Worm (Caenorhabditis elegans) whole organism, L1 larva: Measurements from ENCODE around the gene F46B6.13.

Source experiments
- C04F5.9 ChIP-seq: sonication (generic microtip); optimal IDR thresholded peaks from 2 replicates; lab custom pipeline; 2016; ENCODE audit warnings: missing genetic modification characterization, missing compliant biosample characterization
- F16B12.6 ChIP-seq: fragments of 150-350 bp; optimal IDR thresholded peaks from 2 replicates; lab custom pipeline; 2014; ENCODE audit warnings: missing biosample characterization, missing genetic modification characterization
- Y116A8C.19 ChIP-seq: sonication (generic microtip); optimal IDR thresholded peaks from 2 replicates; lab custom pipeline; 2016; ENCODE audit warnings: missing compliant biosample characterization, missing genetic modification characterization, borderline replicate concordance
- alr-1 ChIP-seq: fragments of 200-800 bp; sonication (Bioruptor generic); optimal IDR thresholded peaks from 2 replicates; lab custom pipeline; 2018; ENCODE audit warnings: borderline replicate concordance, mild to moderate bottlenecking, missing genetic modification characterization, missing compliant biosample characterization
- aly-2 ChIP-seq: fragments of 150-350 bp; optimal IDR thresholded peaks from 2 replicates; lab custom pipeline; 2014; ENCODE audit warnings: missing biosample characterization, missing genetic modification characterization
- ceh-63 ChIP-seq: fragments of 200-800 bp; sonication (Bioruptor generic); optimal IDR thresholded peaks from 2 replicates; lab custom pipeline; 2018; ENCODE audit warnings: mild to moderate bottlenecking, missing genetic modification characterization, missing compliant biosample characterization
- ceh-82 ChIP-seq, 3 experiments: fragments of 150-350 bp in 1 of 3; sonication (generic microtip) in 2 of 3; optimal IDR thresholded peaks; 2 replicates each; lab custom pipeline; 2014 to 2017; ENCODE audit warnings: missing biosample characterization in 3 of 3, missing genetic modification characterization in 3 of 3
- ces-1 ChIP-seq: fragments of 150-350 bp; optimal IDR thresholded peaks from 2 replicates; lab custom pipeline; 2014; ENCODE audit warnings: missing biosample characterization, missing genetic modification reagents, missing genetic modification characterization
- efl-3 ChIP-seq: fragments of 200-800 bp; sonication (Bioruptor generic); optimal IDR thresholded peaks from 2 replicates; lab custom pipeline; 2018; ENCODE audit warnings: mild to moderate bottlenecking, missing genetic modification characterization, missing compliant biosample characterization
- egl-13 ChIP-seq: sonication (generic microtip); optimal IDR thresholded peaks from 2 replicates; lab custom pipeline; 2016; ENCODE audit warnings: missing genotype, missing genetic modification reagents, missing genetic modification characterization, missing compliant biosample characterization
- elt-2 ChIP-seq: sonication (generic microtip); optimal IDR thresholded peaks from 2 replicates; lab custom pipeline; 2016; ENCODE audit warnings: missing genetic modification characterization, mild to moderate bottlenecking, inconsistent platforms, missing compliant biosample characterization, missing genetic modification reagents
- fkh-8 ChIP-seq: sonication (generic microtip); optimal IDR thresholded peaks from 2 replicates; lab custom pipeline; 2016; ENCODE audit warnings: mild to moderate bottlenecking, missing genetic modification characterization, missing compliant biosample characterization
- hlh-4 ChIP-seq: sonication (generic microtip); optimal IDR thresholded peaks from 2 replicates; lab custom pipeline; 2016; ENCODE audit warnings: mild to moderate bottlenecking, missing genetic modification characterization, missing compliant biosample characterization
- jun-1 ChIP-seq: fragments of 150-350 bp; optimal IDR thresholded peaks from 2 replicates; lab custom pipeline; 2014; ENCODE audit warnings: missing biosample characterization, missing genetic modification reagents, missing genetic modification characterization
- lin-14 ChIP-seq: fragments of 200-800 bp; sonication (Bioruptor generic); optimal IDR thresholded peaks from 2 replicates; lab custom pipeline; 2018; ENCODE audit warnings: mild to moderate bottlenecking, missing genetic modification characterization, moderate library complexity, missing compliant biosample characterization
- lin-15B ChIP-seq: fragments of 150-350 bp; sonication (generic microtip); optimal IDR thresholded peaks from 3 replicates; lab custom pipeline; 2014; ENCODE audit warnings: missing biosample characterization, missing genetic modification characterization
- lin-39 ChIP-seq: fragments of 150-350 bp; optimal IDR thresholded peaks from 2 replicates; lab custom pipeline; 2014; ENCODE audit warnings: missing biosample characterization, missing genetic modification reagents, missing genetic modification characterization
- mef-2 ChIP-seq: fragments of 150-350 bp; optimal IDR thresholded peaks from 2 replicates; lab custom pipeline; 2014; ENCODE audit warnings: missing biosample characterization, missing genetic modification characterization
- mep-1 ChIP-seq: fragments of 150-350 bp; optimal IDR thresholded peaks from 2 replicates; lab custom pipeline; 2014; ENCODE audit warnings: missing biosample characterization, missing genetic modification characterization
- nhr-11 ChIP-seq: fragments of 150-350 bp; optimal IDR thresholded peaks from 2 replicates; lab custom pipeline; 2014; ENCODE audit warnings: missing biosample characterization, missing genetic modification characterization
- nhr-19 ChIP-seq: fragments of 200-800 bp; sonication (Bioruptor generic); conservative IDR thresholded peaks from 2 replicates; pipeline ENCODE4 v1.3.6; 2022; ENCODE audit warnings: missing genetic modification characterization, missing compliant biosample characterization
- nhr-237 ChIP-seq: fragments of 150-350 bp; optimal IDR thresholded peaks from 2 replicates; lab custom pipeline; 2014; ENCODE audit warnings: missing biosample characterization, missing genetic modification characterization
- nhr-47 ChIP-seq: sonication (generic microtip); optimal IDR thresholded peaks from 2 replicates; lab custom pipeline; 2016; ENCODE audit warnings: mild to moderate bottlenecking, missing genetic modification characterization, moderate library complexity, missing compliant biosample characterization
- nhr-76 ChIP-seq: sonication (generic microtip); optimal IDR thresholded peaks from 2 replicates; lab custom pipeline; 2017; ENCODE audit warnings: missing biosample characterization, missing genetic modification characterization
- nhr-77 ChIP-seq: fragments of 150-350 bp; optimal IDR thresholded peaks from 2 replicates; lab custom pipeline; 2014; ENCODE audit warnings: missing biosample characterization, missing genetic modification characterization
- nhr-85 ChIP-seq: sonication (generic microtip); peaks from one replicate; lab custom pipeline; 2016; ENCODE audit warnings: missing genetic modification characterization, inconsistent platforms, missing compliant biosample characterization
- nhr-90 ChIP-seq: sonication (generic microtip); optimal IDR thresholded peaks from 2 replicates; lab custom pipeline; 2016; ENCODE audit warnings: mild to moderate bottlenecking, missing genetic modification characterization, missing compliant biosample characterization; ENCODE audit not compliant: poor library complexity
- pqm-1 ChIP-seq: sonication (generic microtip); optimal IDR thresholded peaks from 3 replicates; lab custom pipeline; 2017; ENCODE audit warnings: missing biosample characterization, missing genetic modification characterization
- rnt-1 ChIP-seq: sonication (generic microtip); optimal IDR thresholded peaks from 2 replicates; lab custom pipeline; 2016; ENCODE audit warnings: mild to moderate bottlenecking, missing genetic modification characterization, moderate library complexity, missing compliant biosample characterization
- snpc-4 ChIP-seq: fragments of 150-350 bp; optimal IDR thresholded peaks from 2 replicates; lab custom pipeline; 2014; ENCODE audit warnings: missing biosample characterization, missing genetic modification characterization
- snu-23 ChIP-seq: sonication (generic microtip); optimal IDR thresholded peaks from 2 replicates; lab custom pipeline; 2016; ENCODE audit warnings: missing genetic modification characterization, missing compliant biosample characterization
- swsn-7 ChIP-seq: sonication (generic microtip); optimal IDR thresholded peaks from 2 replicates; lab custom pipeline; 2016; ENCODE audit warnings: missing genetic modification characterization, missing compliant biosample characterization
- tbx-2 ChIP-seq: sonication (generic microtip); optimal IDR thresholded peaks from 2 replicates; lab custom pipeline; 2016; ENCODE audit warnings: missing genetic modification characterization, missing compliant biosample characterization
- unc-30 ChIP-seq: sonication (generic microtip); optimal IDR thresholded peaks from 2 replicates; lab custom pipeline; 2017; ENCODE audit warnings: missing biosample characterization, missing genetic modification characterization
- unc-62 ChIP-seq: fragments of 150-350 bp; optimal IDR thresholded peaks from 2 replicates; lab custom pipeline; 2014; ENCODE audit warnings: missing biosample characterization, missing genetic modification reagents, missing genetic modification characterization
- zag-1 ChIP-seq: fragments of 150-350 bp; optimal IDR thresholded peaks from 2 replicates; lab custom pipeline; 2014; ENCODE audit warnings: missing biosample characterization, missing genetic modification characterization
- zip-4 ChIP-seq: fragments of 200-800 bp; sonication (Bioruptor generic); optimal IDR thresholded peaks from 2 replicates; lab custom pipeline; 2018; ENCODE audit warnings: mild to moderate bottlenecking, missing genetic modification characterization, moderate library complexity, missing compliant biosample characterization

F46B6.13 gene

DNA sequence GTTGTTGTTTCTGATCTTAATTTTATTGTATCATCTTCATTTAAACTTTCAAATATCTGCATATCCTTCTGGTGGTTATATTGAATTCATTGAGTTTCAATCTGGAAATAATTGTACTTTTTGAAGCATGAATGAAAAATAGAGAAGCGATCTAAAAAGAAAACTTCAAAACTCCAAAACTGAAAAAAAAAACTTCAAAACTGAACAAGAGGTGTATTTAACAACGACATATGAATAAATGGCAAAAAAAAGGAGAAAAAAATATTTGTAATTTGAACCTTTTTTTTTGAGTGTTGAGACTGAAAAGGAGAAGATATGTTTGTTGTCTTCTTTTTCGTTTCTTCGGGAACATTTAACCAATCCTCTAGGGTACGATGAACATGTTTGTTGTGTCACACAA lies 41.1 kb downstream of the F46B6.13 start, which contains the start of gene F58E6.11:
TSS of gene F58E6.11 (minus strand) at position 101 of the 400 bp plus-strand sequence.
- TF ChIP-seq F16B12.6 (tag; lab: Kevin White, UChicago) (no peak), nhr-77 (tag; lab: Kevin White, UChicago) (no peak)

DNA sequence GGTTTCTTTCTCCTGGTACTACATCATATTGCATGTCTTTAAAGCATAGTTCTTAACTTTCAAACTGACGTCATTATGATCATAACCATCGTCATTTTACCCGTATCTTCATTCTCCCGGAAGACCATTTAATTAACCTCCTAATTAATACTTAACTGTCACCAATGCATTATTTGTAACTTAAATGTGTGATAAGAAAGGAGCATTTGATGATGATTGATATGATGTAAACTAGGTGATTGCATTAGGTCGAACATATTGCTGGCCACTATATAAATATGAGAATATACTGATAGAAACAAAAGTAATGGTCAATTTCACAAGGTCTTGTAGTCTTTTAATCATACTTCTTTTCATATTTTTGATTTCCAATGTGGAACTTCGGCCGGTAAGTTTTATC lies 42.7 kb downstream of the F46B6.13 start, which contains the start of gene hrg-3:
TSS of gene hrg-3 (plus strand) at position 227 of the 400 bp plus-strand sequence.
- TF ChIP-seq pqm-1 (tag; lab: Kevin White, UChicago), result peak; percentile 2
- TF ChIP-seq elt-2 (tag; lab: Kevin White, UChicago), result peak; percentile 87
- TF ChIP-seq mef-2 (tag; lab: Kevin White, UChicago), result no peak

DNA sequence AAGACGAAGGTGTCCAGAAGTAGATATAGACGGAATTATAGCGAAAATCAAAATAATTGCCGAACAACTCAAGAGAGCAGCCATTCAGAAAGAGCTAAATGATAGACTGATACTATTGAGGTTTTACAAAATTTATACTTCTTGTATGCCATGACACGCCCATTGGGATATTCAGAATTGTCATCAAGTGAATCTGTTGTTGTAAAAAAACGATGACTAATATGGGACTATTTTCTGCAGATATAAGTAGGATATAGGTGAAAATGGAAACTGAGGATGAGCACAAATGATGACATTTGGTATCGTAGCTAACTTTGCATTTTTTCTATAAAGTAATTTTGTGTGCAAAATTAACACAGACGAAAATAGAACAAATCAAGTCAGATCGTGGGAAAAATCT lies 43.3 kb downstream of the F46B6.13 start, which contains the start of gene F58E6.8:
TSS of gene F58E6.8 (minus strand) at position 101 of the 400 bp plus-strand sequence.
- TF ChIP-seq efl-3 (GFP tag; lab: Kevin White, UChicago), result no peak
- TF ChIP-seq nhr-19, result no peak
- TF ChIP-seq mep-1 (tag; lab: Kevin White, UChicago), result no peak
- no peak for TF ChIP-seq aly-2 (tag; lab: Kevin White, UChicago)
- TF ChIP-seq lin-15B (tag; lab: Kevin White, UChicago), result no peak
- TF ChIP-seq lin-14, result no peak
- TF ChIP-seq rnt-1, result no peak
- TF ChIP-seq nhr-237, result no peak
- TF ChIP-seq tbx-2 (tag; lab: Kevin White, UChicago), result no peak
- no peak for TF ChIP-seq fkh-8 (tag; lab: Kevin White, UChicago)
- TF ChIP-seq alr-1 (tag; lab: Kevin White, UChicago), result no peak
- TF ChIP-seq nhr-76 (tag; lab: Kevin White, UChicago), result no peak
- no peak for TF ChIP-seq zip-4 (GFP tag; lab: Kevin White, UChicago)
- no peak for TF ChIP-seq lin-39 (tag; lab: Kevin White, UChicago)
- no peak for TF ChIP-seq snu-23
- no peak for TF ChIP-seq swsn-7 (tag; lab: Kevin White, UChicago)
- TF ChIP-seq ceh-63 (GFP tag; lab: Kevin White, UChicago), result no peak
- no peak for TF ChIP-seq ces-1 (GFP tag; lab: Kevin White, UChicago)
- no peak for TF ChIP-seq zag-1
- TF ChIP-seq nhr-90 (tag; lab: Kevin White, UChicago), result no peak

DNA sequence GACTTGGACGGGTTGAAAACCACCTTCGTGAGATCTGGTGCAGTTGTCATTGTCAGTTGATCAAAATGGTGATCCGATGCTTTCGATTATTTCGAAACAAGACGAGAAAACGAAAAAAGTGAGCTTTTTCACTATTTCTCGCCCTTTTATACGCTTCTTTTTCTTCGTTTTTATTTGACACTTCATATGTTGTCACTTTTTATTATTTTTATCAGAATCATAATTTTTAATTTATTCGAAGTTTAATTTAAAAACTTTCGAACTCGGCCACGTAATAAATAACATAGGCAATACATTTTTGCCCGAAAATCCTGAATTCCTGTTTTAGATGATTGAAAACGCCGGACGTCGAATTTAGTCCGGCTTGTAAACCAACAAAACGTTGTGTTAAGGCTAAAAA lies 44.5 kb downstream of the F46B6.13 start, which contains the start of gene F58E6.5:
TSS of gene F58E6.5 (minus strand) at position 101 of the 400 bp plus-strand sequence.
- TF ChIP-seq nhr-11 (tag; lab: Kevin White, UChicago) (no peak), ceh-82 (tag; optimal IDR thresholded peaks at IDR 0.05; lab: Kevin White, UChicago) (no peak), Y116A8C.19 (tag; lab: Kevin White, UChicago) (no peak), unc-62 (GFP tag; lab: Kevin White, UChicago) (no peak), unc-30 (no peak), egl-13 (tag; lab: Kevin White, UChicago) (no peak), mep-1 (tag; lab: Kevin White, UChicago) (no peak), C04F5.9 (tag; lab: Kevin White, UChicago) (no peak), nhr-85 (tag; lab: Kevin White, UChicago) (no peak), jun-1 (tag; lab: Kevin White, UChicago) (no peak), snpc-4 (tag; lab: Kevin White, UChicago) (no peak), nhr-47 (tag; lab: Kevin White, UChicago) (no peak), hlh-4 (tag; lab: Kevin White, UChicago) (no peak)
